Worm (Caenorhabditis elegans) whole organism, early embryonic: ENCODE data around the gene F46G10.1.

Source experiments
- ama-1 ChIP-seq: fragments of 150-350 bp; optimal IDR thresholded peaks from 2 replicates; lab custom pipeline; 2014
- ceh-13 ChIP-seq: fragments of 200-800 bp; sonication (Bioruptor generic); optimal IDR thresholded peaks from 2 replicates; lab custom pipeline; 2018; ENCODE audit warnings: mild to moderate bottlenecking, missing genetic modification characterization, missing compliant biosample characterization
- ets-7 ChIP-seq: sonication (generic microtip); optimal IDR thresholded peaks from 2 replicates; lab custom pipeline; 2016; ENCODE audit warnings: missing genotype, missing genetic modification characterization, missing compliant biosample characterization
- hmbx-1 ChIP-seq: sonication (generic microtip); optimal IDR thresholded peaks from 2 replicates; lab custom pipeline; 2016; ENCODE audit warnings: mild to moderate bottlenecking, missing genetic modification characterization, missing compliant biosample characterization

DNA sequence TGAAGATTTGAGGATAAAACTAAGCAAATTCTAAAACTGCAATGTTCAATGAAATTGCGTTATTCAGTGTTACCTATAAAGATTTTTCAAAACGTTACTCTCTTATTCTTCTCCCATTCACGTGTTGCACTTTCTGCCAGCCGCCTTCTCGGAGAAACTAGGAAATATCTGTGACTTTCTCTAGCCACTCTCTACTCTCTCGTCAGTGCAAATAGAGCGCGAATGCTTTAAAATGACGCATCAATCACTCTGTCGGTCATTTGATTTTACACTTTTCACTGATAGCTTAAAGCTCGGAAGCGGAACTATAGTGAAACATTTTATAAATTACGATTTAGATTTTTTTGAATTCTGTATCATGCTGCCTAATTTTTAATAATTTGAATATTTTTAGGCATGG lies 17.3 kb upstream of the F46G10.1 start:
- TF ChIP-seq ets-7 (tag; lab: Kevin White, UChicago) (no peak), hmbx-1 (no peak), ama-1 (lab: Kevin White, UChicago) (no peak), ceh-13 (GFP tag; lab: Kevin White, UChicago) (no peak)
